Fruit fly (Drosophila melanogaster): ENCODE measurements around the gene Cyp6d5.

Gene Cyp6d5

dm6 chr3R:14053037-14053808, 24.2 kb downstream of the Cyp6d5 start (continued):
- TF ChIP-seq CG9727 (GFP tag; optimal IDR thresholded peaks at IDR 0.05): peak; percentile 95
- peak; percentile 96 for TF ChIP-seq CG13775 (GFP tag; optimal IDR thresholded peaks at IDR 0.05)
- TF ChIP-seq CG2875 (GFP tag; optimal IDR thresholded peaks at IDR 0.05): peak; percentile 94
- no peak for TF ChIP-seq Bgb (GFP tag; IDR thresholded peaks at IDR 0.05; ENCODE audit: partially characterized antibody)
- TF ChIP-seq hkb (optimal IDR thresholded peaks at IDR 0.05): no peak
- peak; percentile 97 for TF ChIP-seq hkb (GFP tag; IDR thresholded peaks at IDR 0.05)
- peak; percentile 90 for TF ChIP-seq CG31365 (tag; optimal IDR thresholded peaks at IDR 0.05)
- TF ChIP-seq br (optimal IDR thresholded peaks at IDR 0.05): no peak
- peak; percentile 95 for TF ChIP-seq CG6683 (GFP tag; optimal IDR thresholded peaks at IDR 0.05)
- peak; percentile 94 for TF ChIP-seq D19B (GFP tag; optimal IDR thresholded peaks at IDR 0.05)
- peak; percentile 84 for TF ChIP-seq CG4854 (GFP tag; optimal IDR thresholded peaks at IDR 0.05)
- peak; percentile 95 for TF ChIP-seq B-H1 (GFP tag; IDR thresholded peaks at IDR 0.05)
- no peak for TF ChIP-seq ato (GFP tag; IDR thresholded peaks at IDR 0.05; ENCODE audit: partially characterized antibody)
- TF ChIP-seq Hr51 (GFP tag; optimal IDR thresholded peaks at IDR 0.05): peak; percentile 85 to 98
- no peak for TF ChIP-seq usp (GFP tag; optimal IDR thresholded peaks at IDR 0.05)
- TF ChIP-seq CG8944 (GFP tag; optimal IDR thresholded peaks at IDR 0.05): peak; percentile 72
- TF ChIP-seq zen (tag; optimal IDR thresholded peaks at IDR 0.05): peak; percentile 89
- peak; percentile 83 for TF ChIP-seq CG7928 (GFP tag; optimal IDR thresholded peaks at IDR 0.05)
- TF ChIP-seq trem (tag; optimal IDR thresholded peaks at IDR 0.05): peak; percentile 84
- peak; percentile 97 for TF ChIP-seq Hr3 (GFP tag; optimal IDR thresholded peaks at IDR 0.05)
- peak; percentile 87 for TF ChIP-seq Jarid2 (GFP tag; optimal IDR thresholded peaks at IDR 0.05)
- peak; percentile 98 for TF ChIP-seq sob (GFP tag; IDR thresholded peaks at IDR 0.05)
- TF ChIP-seq CG4730 (GFP tag; IDR thresholded peaks at IDR 0.05): peak; percentile 97
- peak; percentile 92 for TF ChIP-seq CG4820 (GFP tag; optimal IDR thresholded peaks at IDR 0.05)
- peak; percentile 99 for TF ChIP-seq CG12769 (tag; optimal IDR thresholded peaks at IDR 0.05)
- peak; percentile 92 for TF ChIP-seq sr (GFP tag; IDR thresholded peaks at IDR 0.05)
- no peak for TF ChIP-seq stwl (tag; optimal IDR thresholded peaks at IDR 0.05)
- peak; percentile 87 for TF ChIP-seq sqz (GFP tag; optimal IDR thresholded peaks at IDR 0.05)
- peak; percentile 98 for TF ChIP-seq Hmr (GFP tag; optimal IDR thresholded peaks at IDR 0.05)
- peak; percentile 98 for TF ChIP-seq CG10366 (GFP tag; IDR thresholded peaks at IDR 0.05)
- peak; percentile 96 for TF ChIP-seq fd96Cb (tag; optimal IDR thresholded peaks at IDR 0.05)
- TF ChIP-seq CG11696 (GFP tag; IDR thresholded peaks at IDR 0.05): peak; percentile 90
- no peak for TF ChIP-seq Sin3A (optimal IDR thresholded peaks at IDR 0.05)
- TF ChIP-seq Nf-YC (tag; optimal IDR thresholded peaks at IDR 0.05): peak; percentile 75
- TF ChIP-seq CG17912 (GFP tag; optimal IDR thresholded peaks at IDR 0.05): peak; percentile 69
- peak; percentile 92 for TF ChIP-seq mam (GFP tag; optimal IDR thresholded peaks at IDR 0.05)
- peak; percentile 59 for TF ChIP-seq MESR4 (GFP tag; optimal IDR thresholded peaks at IDR 0.05)
- TF ChIP-seq ase (GFP tag; IDR thresholded peaks at IDR 0.05): peak; percentile 97
- TF ChIP-seq CG7271 (tag; optimal IDR thresholded peaks at IDR 0.05): peak; percentile 79
- peak; percentile 86 for TF ChIP-seq psq (GFP tag; optimal IDR thresholded peaks at IDR 0.05)
- TF ChIP-seq CG33213 (GFP tag; optimal IDR thresholded peaks at IDR 0.05): peak; percentile 56
- peak; percentile 94 for TF ChIP-seq Rx (GFP tag; IDR thresholded peaks at IDR 0.05)
- TF ChIP-seq CG7745 (tag; optimal IDR thresholded peaks at IDR 0.05): no peak
- TF ChIP-seq CG8089 (GFP tag; optimal IDR thresholded peaks at IDR 0.05): peak; percentile 45
- TF ChIP-seq sens (GFP tag): peak; percentile 96
- TF ChIP-seq CG34224 (GFP tag; IDR thresholded peaks at IDR 0.05; ENCODE audit: partially characterized antibody): no peak
- TF ChIP-seq lilli (GFP tag; optimal IDR thresholded peaks at IDR 0.05): peak; percentile 97
- TF ChIP-seq Antp (GFP tag; optimal IDR thresholded peaks at IDR 0.05): peak; percentile 69
- peak; percentile 98 for TF ChIP-seq tgo (GFP tag; IDR thresholded peaks at IDR 0.05)
- peak; percentile 99 for TF ChIP-seq HmgZ (tag; optimal IDR thresholded peaks at IDR 0.05)

Data from whole organism, embryonic.